Fruit fly (Drosophila melanogaster): ENCODE data around the gene dop.

Gene dop

dm6 chr3L:15610109-15610508 lies 44.3 kb downstream of the dop start, which contains the start of gene CG7650:
Gene CG7650 (minus strand): TSS chr3L:15610386.
- TF ChIP-seq bab1 (GFP tag; optimal IDR thresholded peaks at IDR 0.05) (peak; percentile 59), Crg-1 (GFP tag; optimal IDR thresholded peaks at IDR 0.05) (no peak)

dm6 chr3L:15612728-15613127 lies 46.9 kb downstream of the dop start, which contains the start of gene CG13449:
Gene CG13449 (minus strand): TSS chr3L:15612828.
- no peak for TF ChIP-seq cnc (optimal IDR thresholded peaks at IDR 0.05)
- TF ChIP-seq Clk (GFP tag; optimal IDR thresholded peaks at IDR 0.05) = no peak

dm6 chr3L:15616490-15616889 lies 50.7 kb downstream of the dop start:
- TF ChIP-seq Hr96 (GFP tag; optimal IDR thresholded peaks at IDR 0.05) (no peak), kay (GFP tag; ENCODE audit: borderline replicate concordance) (no peak), cnc (optimal IDR thresholded peaks at IDR 0.05) (no peak), ovo (GFP tag; optimal IDR thresholded peaks at IDR 0.05) (no peak), Clk (GFP tag; optimal IDR thresholded peaks at IDR 0.05) (no peak), tj (GFP tag; optimal IDR thresholded peaks at IDR 0.05) (no peak), Mnt (GFP tag; optimal IDR thresholded peaks at IDR 0.05) (no peak), CG12768 (GFP tag; optimal IDR thresholded peaks at IDR 0.05) (no peak), bab1 (GFP tag; optimal IDR thresholded peaks at IDR 0.05) (no peak), toe (GFP tag; optimal IDR thresholded peaks at IDR 0.05) (no peak), CG14711 (tag; optimal IDR thresholded peaks at IDR 0.05) (no peak), CG33017 (tag; optimal IDR thresholded peaks at IDR 0.05) (no peak), Crg-1 (GFP tag; optimal IDR thresholded peaks at IDR 0.05) (no peak)

- TF ChIP-seq CG12768 (GFP tag; optimal IDR thresholded peaks at IDR 0.05) = no peak
- no peak for TF ChIP-seq CG7045 (GFP tag; optimal IDR thresholded peaks at IDR 0.05)
- TF ChIP-seq CG7101 (tag; optimal IDR thresholded peaks at IDR 0.05) = no peak
- TF ChIP-seq cnc (optimal IDR thresholded peaks at IDR 0.05) = no peak
- TF ChIP-seq CG5204 (GFP tag; optimal IDR thresholded peaks at IDR 0.05) = no peak
- no peak for TF ChIP-seq Mnt (GFP tag; optimal IDR thresholded peaks at IDR 0.05)
- no peak for TF ChIP-seq CG33017 (tag; optimal IDR thresholded peaks at IDR 0.05)
- TF ChIP-seq ovo (GFP tag; optimal IDR thresholded peaks at IDR 0.05) = no peak
- no peak for TF ChIP-seq CG11617 (GFP tag; optimal IDR thresholded peaks at IDR 0.05)
Measured at dm6 chr3L:15616900-15617299, 51.1 kb downstream of the dop start.

- peak; percentile 90 for TF ChIP-seq pad (GFP tag; optimal IDR thresholded peaks at IDR 0.05)
- TF ChIP-seq cnc (optimal IDR thresholded peaks at IDR 0.05) = no peak
- TF ChIP-seq cic (GFP tag; optimal IDR thresholded peaks at IDR 0.05) = peak; percentile 53
- TF ChIP-seq CG7045 (GFP tag; optimal IDR thresholded peaks at IDR 0.05) = peak; percentile 77
- peak; percentile 73 for TF ChIP-seq ovo (GFP tag; optimal IDR thresholded peaks at IDR 0.05)
- peak; percentile 97 for TF ChIP-seq CG1620 (GFP tag; optimal IDR thresholded peaks at IDR 0.05)
- TF ChIP-seq Mnt (GFP tag; optimal IDR thresholded peaks at IDR 0.05) = peak; percentile 86
- peak; percentile 81 for TF ChIP-seq CG5204 (GFP tag; optimal IDR thresholded peaks at IDR 0.05)
- peak; percentile 77 for TF ChIP-seq tj (GFP tag; optimal IDR thresholded peaks at IDR 0.05)
- TF ChIP-seq CG14711 (tag; optimal IDR thresholded peaks at IDR 0.05) = peak; percentile 69
- peak; percentile 82 for TF ChIP-seq toe (GFP tag; optimal IDR thresholded peaks at IDR 0.05)
- peak; percentile 67 for TF ChIP-seq CG33017 (tag; optimal IDR thresholded peaks at IDR 0.05)
- TF ChIP-seq Crg-1 (GFP tag; optimal IDR thresholded peaks at IDR 0.05) = peak; percentile 97
- peak; percentile 84 for TF ChIP-seq Hr96 (GFP tag; optimal IDR thresholded peaks at IDR 0.05)
- peak; percentile 86 for TF ChIP-seq CG12768 (GFP tag; optimal IDR thresholded peaks at IDR 0.05)
- TF ChIP-seq kay (GFP tag; ENCODE audit: borderline replicate concordance) = no peak
- TF ChIP-seq CG11617 (GFP tag; optimal IDR thresholded peaks at IDR 0.05) = peak; percentile 52
- TF ChIP-seq CG7101 (tag; optimal IDR thresholded peaks at IDR 0.05) = peak; percentile 85
- peak; percentile 20 for TF ChIP-seq bab1 (GFP tag; optimal IDR thresholded peaks at IDR 0.05)
- peak; percentile 82 for TF ChIP-seq Clk (GFP tag; optimal IDR thresholded peaks at IDR 0.05)
Measured at dm6 chr3L:15619626-15620247, 53.9 kb downstream of the dop start, which contains the start of gene Phs. Gene Phs (plus strand): TSS chr3L:15619901.

- TF ChIP-seq CG11617 (GFP tag; optimal IDR thresholded peaks at IDR 0.05) = no peak
- TF ChIP-seq CG1620 (GFP tag; optimal IDR thresholded peaks at IDR 0.05) = no peak
- TF ChIP-seq CG7045 (GFP tag; optimal IDR thresholded peaks at IDR 0.05) = no peak
- no peak for TF ChIP-seq CG5204 (GFP tag; optimal IDR thresholded peaks at IDR 0.05)
- no peak for TF ChIP-seq Crg-1 (GFP tag; optimal IDR thresholded peaks at IDR 0.05)
- no peak for TF ChIP-seq bab1 (GFP tag; optimal IDR thresholded peaks at IDR 0.05)
- TF ChIP-seq CG7101 (tag; optimal IDR thresholded peaks at IDR 0.05) = no peak
- no peak for TF ChIP-seq CG33017 (tag; optimal IDR thresholded peaks at IDR 0.05)
- TF ChIP-seq CG14711 (tag; optimal IDR thresholded peaks at IDR 0.05) = no peak
- TF ChIP-seq Clk (GFP tag; optimal IDR thresholded peaks at IDR 0.05) = no peak
- TF ChIP-seq tj (GFP tag; optimal IDR thresholded peaks at IDR 0.05) = no peak
Measured at dm6 chr3L:15624097-15624496, 58.3 kb downstream of the dop start.

dm6 chr3L:15624944-15625610 lies 59.3 kb downstream of the dop start:
- TF ChIP-seq tj (GFP tag; optimal IDR thresholded peaks at IDR 0.05) = peak; percentile 68
- TF ChIP-seq CG1620 (GFP tag; optimal IDR thresholded peaks at IDR 0.05) = no peak
